Worm (Caenorhabditis elegans) whole organism, L1 larva: ENCODE results near the gene F26G1.3.

Source experiments
- C34B4.2 ChIP-seq: sonication (generic microtip); optimal IDR thresholded peaks from 2 replicates; lab custom pipeline; 2017; ENCODE audit warnings: mild to moderate bottlenecking, missing genetic modification characterization, missing compliant biosample characterization
- Y116A8C.19 ChIP-seq: sonication (generic microtip); optimal IDR thresholded peaks from 2 replicates; lab custom pipeline; 2016; ENCODE audit warnings: missing compliant biosample characterization, missing genetic modification characterization, borderline replicate concordance
- aha-1 ChIP-seq: fragments of 150-350 bp; optimal IDR thresholded peaks from 2 replicates; lab custom pipeline; 2014; ENCODE audit warnings: missing biosample characterization, missing genetic modification characterization
- aly-2 ChIP-seq: fragments of 150-350 bp; optimal IDR thresholded peaks from 2 replicates; lab custom pipeline; 2014; ENCODE audit warnings: missing biosample characterization, missing genetic modification characterization
- blmp-1 ChIP-seq: fragments of 150-350 bp; optimal IDR thresholded peaks from 2 replicates; lab custom pipeline; 2014; ENCODE audit warnings: missing biosample characterization, missing genetic modification characterization
- ceh-88 ChIP-seq: fragments of 200-800 bp; sonication (Bioruptor generic); IDR thresholded peaks from 2 replicates; pipeline ENCODE4 v1.3.6; 2022; ENCODE audit warnings: missing genetic modification characterization, missing compliant biosample characterization
- dsc-1 ChIP-seq: sonication (generic microtip); optimal IDR thresholded peaks from 2 replicates; lab custom pipeline; 2016; ENCODE audit warnings: mild to moderate bottlenecking, missing genetic modification characterization, missing compliant biosample characterization
- efl-1 ChIP-seq, 4 experiments: fragments of 150-350 bp; optimal IDR thresholded peaks in 3 of 4; peaks in 1 of 4; 1 replicate in 1 of 4; 2 replicates in 3 of 4; lab custom pipeline; 2014; ENCODE audit warnings: missing biosample characterization in 2 of 4, missing genetic modification characterization in 2 of 4, missing genetic modification reagents in 2 of 4
- efl-3 ChIP-seq: fragments of 200-800 bp; sonication (Bioruptor generic); optimal IDR thresholded peaks from 2 replicates; lab custom pipeline; 2018; ENCODE audit warnings: mild to moderate bottlenecking, missing genetic modification characterization, missing compliant biosample characterization
- egl-13 ChIP-seq: sonication (generic microtip); optimal IDR thresholded peaks from 2 replicates; lab custom pipeline; 2016; ENCODE audit warnings: missing genotype, missing genetic modification reagents, missing genetic modification characterization, missing compliant biosample characterization
- elt-2 ChIP-seq: sonication (generic microtip); optimal IDR thresholded peaks from 2 replicates; lab custom pipeline; 2016; ENCODE audit warnings: missing genetic modification characterization, mild to moderate bottlenecking, inconsistent platforms, missing compliant biosample characterization, missing genetic modification reagents
- elt-3 ChIP-seq, 6 experiments: fragments of 150-350 bp in 1 of 6; sonication (generic microtip); optimal IDR thresholded peaks; 2 replicates each; lab custom pipeline; 2017 to 2018; ENCODE audit warnings: missing biosample characterization in 6 of 6, missing genetic modification characterization in 6 of 6, inconsistent platforms in 1 of 6
- ets-5 ChIP-seq: fragments of 200-800 bp; sonication (Bioruptor generic); IDR thresholded peaks from 2 replicates; pipeline ENCODE4 v1.3.6; 2022; ENCODE audit warnings: missing genetic modification characterization, missing compliant biosample characterization
- fos-1 ChIP-seq: fragments of 150-350 bp; optimal IDR thresholded peaks from 2 replicates; lab custom pipeline; 2014; ENCODE audit warnings: missing biosample characterization, missing genetic modification characterization
- hlh-17 ChIP-seq: fragments of 200-800 bp; sonication (Bioruptor generic); optimal IDR thresholded peaks from 2 replicates; lab custom pipeline; 2018; ENCODE audit warnings: missing genetic modification characterization, mild to moderate bottlenecking, missing compliant biosample characterization, moderate library complexity, borderline replicate concordance
- hlh-4 ChIP-seq: sonication (generic microtip); optimal IDR thresholded peaks from 2 replicates; lab custom pipeline; 2016; ENCODE audit warnings: mild to moderate bottlenecking, missing genetic modification characterization, missing compliant biosample characterization
- irx-1 ChIP-seq: sonication (generic microtip); optimal IDR thresholded peaks from 2 replicates; lab custom pipeline; 2016; ENCODE audit warnings: missing genetic modification characterization, missing compliant biosample characterization
- lin-14 ChIP-seq: fragments of 200-800 bp; sonication (Bioruptor generic); optimal IDR thresholded peaks from 2 replicates; lab custom pipeline; 2018; ENCODE audit warnings: mild to moderate bottlenecking, missing genetic modification characterization, moderate library complexity, missing compliant biosample characterization
- lin-15B ChIP-seq: fragments of 150-350 bp; sonication (generic microtip); optimal IDR thresholded peaks from 3 replicates; lab custom pipeline; 2014; ENCODE audit warnings: missing biosample characterization, missing genetic modification characterization
- lin-35 ChIP-seq, 2 experiments: fragments of 150-350 bp; optimal IDR thresholded peaks; 2 replicates each; lab custom pipeline; 2014; ENCODE audit warnings: missing biosample characterization in 2 of 2, missing genetic modification characterization in 2 of 2, missing genetic modification reagents in 2 of 2
- mab-9 ChIP-seq: fragments of 200-800 bp; sonication (Bioruptor generic); IDR thresholded peaks from 2 replicates; pipeline ENCODE4 v1.3.6; 2022; ENCODE audit warnings: missing genetic modification reagents, missing genetic modification characterization, missing compliant biosample characterization
- mdl-1 ChIP-seq, 2 experiments: fragments of 150-350 bp; optimal IDR thresholded peaks; 2 replicates each; lab custom pipeline; 2014 to 2017; ENCODE audit warnings: missing biosample characterization in 2 of 2, missing genetic modification characterization in 2 of 2, inconsistent platforms in 1 of 2
- mef-2 ChIP-seq: fragments of 150-350 bp; optimal IDR thresholded peaks from 2 replicates; lab custom pipeline; 2014; ENCODE audit warnings: missing biosample characterization, missing genetic modification characterization
- mep-1 ChIP-seq: fragments of 150-350 bp; optimal IDR thresholded peaks from 2 replicates; lab custom pipeline; 2014; ENCODE audit warnings: missing biosample characterization, missing genetic modification characterization
- nhr-20 ChIP-seq: sonication (generic microtip); optimal IDR thresholded peaks from 2 replicates; lab custom pipeline; 2016; ENCODE audit warnings: mild to moderate bottlenecking, missing genetic modification characterization, missing compliant biosample characterization
- nhr-47 ChIP-seq: sonication (generic microtip); optimal IDR thresholded peaks from 2 replicates; lab custom pipeline; 2016; ENCODE audit warnings: mild to moderate bottlenecking, missing genetic modification characterization, moderate library complexity, missing compliant biosample characterization
- nhr-71 ChIP-seq: sonication (generic microtip); optimal IDR thresholded peaks from 2 replicates; lab custom pipeline; 2016; ENCODE audit warnings: mild to moderate bottlenecking, missing genetic modification characterization, moderate library complexity, missing compliant biosample characterization
- nhr-77 ChIP-seq: fragments of 150-350 bp; optimal IDR thresholded peaks from 2 replicates; lab custom pipeline; 2014; ENCODE audit warnings: missing biosample characterization, missing genetic modification characterization
- nhr-84 ChIP-seq: sonication (generic microtip); optimal IDR thresholded peaks from 2 replicates; lab custom pipeline; 2017; ENCODE audit warnings: missing biosample characterization, missing genetic modification characterization
- nhr-90 ChIP-seq: sonication (generic microtip); optimal IDR thresholded peaks from 2 replicates; lab custom pipeline; 2016; ENCODE audit warnings: mild to moderate bottlenecking, missing genetic modification characterization, missing compliant biosample characterization; ENCODE audit not compliant: poor library complexity
- pqm-1 ChIP-seq: sonication (generic microtip); optimal IDR thresholded peaks from 3 replicates; lab custom pipeline; 2017; ENCODE audit warnings: missing biosample characterization, missing genetic modification characterization
- skn-1 ChIP-seq: fragments of 150-350 bp; optimal IDR thresholded peaks from 2 replicates; lab custom pipeline; 2014; ENCODE audit warnings: missing biosample characterization, missing genetic modification characterization
- snu-23 ChIP-seq: sonication (generic microtip); optimal IDR thresholded peaks from 2 replicates; lab custom pipeline; 2016; ENCODE audit warnings: missing genetic modification characterization, missing compliant biosample characterization
- sox-4 ChIP-seq: sonication (generic microtip); optimal IDR thresholded peaks from 2 replicates; lab custom pipeline; 2016; ENCODE audit warnings: missing genetic modification characterization, missing compliant biosample characterization
- sptf-1 ChIP-seq: fragments of 150-350 bp; optimal IDR thresholded peaks from 2 replicates; lab custom pipeline; 2014; ENCODE audit warnings: missing biosample characterization, missing genetic modification characterization
- tlp-1 ChIP-seq: fragments of 150-350 bp; optimal IDR thresholded peaks from 2 replicates; lab custom pipeline; 2014; ENCODE audit warnings: missing biosample characterization, missing genetic modification characterization
- unc-130 ChIP-seq: fragments of 150-350 bp; optimal IDR thresholded peaks from 2 replicates; lab custom pipeline; 2017; ENCODE audit warnings: missing biosample characterization, missing genetic modification characterization, inconsistent platforms
- unc-30 ChIP-seq: sonication (generic microtip); optimal IDR thresholded peaks from 2 replicates; lab custom pipeline; 2017; ENCODE audit warnings: missing biosample characterization, missing genetic modification characterization
- vab-15 ChIP-seq: sonication (generic microtip); optimal IDR thresholded peaks from 2 replicates; lab custom pipeline; 2017; ENCODE audit warnings: missing genotype, mild to moderate bottlenecking, missing genetic modification characterization, missing compliant biosample characterization
- xbp-1 ChIP-seq: sonication (generic microtip); optimal IDR thresholded peaks from 2 replicates; lab custom pipeline; 2016; ENCODE audit warnings: missing genetic modification characterization, missing compliant biosample characterization
- zip-4 ChIP-seq: fragments of 200-800 bp; sonication (Bioruptor generic); optimal IDR thresholded peaks from 2 replicates; lab custom pipeline; 2018; ENCODE audit warnings: mild to moderate bottlenecking, missing genetic modification characterization, moderate library complexity, missing compliant biosample characterization

Gene F26G1.3

ce11 chrII:4775802-4776201 lies 17.2 kb downstream of the F26G1.3 start:
- no peak for TF ChIP-seq tlp-1
- no peak for TF ChIP-seq efl-3 (GFP tag; lab: Kevin White, UChicago)
- no peak for TF ChIP-seq fos-1
- TF ChIP-seq lin-14, result no peak
- no peak for TF ChIP-seq aly-2 (tag; lab: Kevin White, UChicago)
- no peak for TF ChIP-seq hlh-17 (GFP tag; lab: Kevin White, UChicago)
- no peak for TF ChIP-seq egl-13
- no peak for TF ChIP-seq hlh-4 (tag; lab: Kevin White, UChicago)
- no peak for TF ChIP-seq pqm-1 (tag; lab: Kevin White, UChicago)
- TF ChIP-seq C34B4.2, result no peak
- no peak for TF ChIP-seq Y116A8C.19 (tag; lab: Kevin White, UChicago)
- TF ChIP-seq ets-5, result no peak
- no peak for TF ChIP-seq mdl-1 (tag; optimal IDR thresholded peaks at IDR 0.05; lab: Kevin White, UChicago)
- no peak for TF ChIP-seq vab-15
- TF ChIP-seq lin-15B (tag; lab: Kevin White, UChicago), result no peak
- no peak for TF ChIP-seq irx-1 (tag; lab: Kevin White, UChicago)
- TF ChIP-seq, all 84 proteins: peak for 0

- TF ChIP-seq dsc-1 (tag; lab: Kevin White, UChicago) (no peak), zip-4 (GFP tag; lab: Kevin White, UChicago) (no peak), nhr-47 (tag; lab: Kevin White, UChicago) (no peak), unc-130 (tag; lab: Kevin White, UChicago) (no peak), vab-15 (no peak), elt-2 (tag; lab: Kevin White, UChicago) (peak; percentile 94), ets-5 (no peak), sox-4 (tag; lab: Kevin White, UChicago) (no peak), blmp-1 (tag; lab: Kevin White, UChicago) (peak; percentile 31), nhr-90 (tag; lab: Kevin White, UChicago) (no peak), Y116A8C.19 (tag; lab: Kevin White, UChicago) (no peak), elt-3 (tag; optimal IDR thresholded peaks at IDR 0.05; lab: Kevin White, UChicago) (peak in 1 of 6 experiments; percentile 34), ceh-88 (GFP tag; lab: Robert Waterston, UW) (no peak), C34B4.2 (no peak), snu-23 (GFP tag; lab: Kevin White, UChicago) (no peak), xbp-1 (tag; lab: Kevin White, UChicago) (no peak), nhr-77 (tag; lab: Kevin White, UChicago) (no peak), sptf-1 (tag; lab: Kevin White, UChicago) (no peak), lin-14 (peak; percentile 7), irx-1 (tag; lab: Kevin White, UChicago) (no peak), efl-1 (optimal IDR thresholded peaks at IDR 0.05; lab: Kevin White, UChicago) (no peak), efl-1 (GFP tag; optimal IDR thresholded peaks at IDR 0.05 in 1 of 2; lab: Kevin White, UChicago) (no peak), mep-1 (tag; lab: Kevin White, UChicago) (no peak), nhr-71 (no peak), skn-1 (tag; lab: Kevin White, UChicago) (no peak), lin-35 (GFP tag; optimal IDR thresholded peaks at IDR 0.05; lab: Kevin White, UChicago) (no peak), mef-2 (tag; lab: Kevin White, UChicago) (no peak), unc-30 (tag; lab: Kevin White, UChicago) (no peak), nhr-84 (tag; lab: Kevin White, UChicago) (no peak), aha-1 (tag; lab: Kevin White, UChicago) (no peak), mab-9 (GFP tag; lab: Robert Waterston, UW) (no peak), aly-2 (tag; lab: Kevin White, UChicago) (no peak), nhr-20 (tag; lab: Kevin White, UChicago) (no peak)
Observed at ce11 chrII:4776933-4777332, 18.4 kb downstream of the F26G1.3 start, which contains the start of gene F26G1.11. Gene F26G1.11, plus strand, starts transcription at chrII:4777137.
